Fruit fly (Drosophila melanogaster) whole organism, adult: ENCODE measurements around the gene Octbeta1R.
A peak's percentile ranks its signal among the peaks of the same experiment; 100 is the strongest.

Source experiments
- CG11617 ChIP-seq: fragments of 200-800 bp; sonication (Bioruptor generic); optimal IDR thresholded peaks from 2 replicates; lab custom pipeline; 2017; ENCODE audit warnings: mild to moderate bottlenecking, missing biosample characterization, missing genetic modification reagents, missing genetic modification characterization
- CG12768 ChIP-seq: fragments of 200-800 bp; sonication (Bioruptor generic); optimal IDR thresholded peaks from 2 replicates; lab custom pipeline; 2017; ENCODE audit warnings: missing biosample characterization, missing genetic modification characterization, mild to moderate bottlenecking, moderate library complexity, missing genetic modification reagents
- CG14711 ChIP-seq: fragments of 200-800 bp; sonication (Bioruptor generic); optimal IDR thresholded peaks from 2 replicates; lab custom pipeline; 2018; ENCODE audit warnings: missing biosample characterization, mild to moderate bottlenecking, missing genetic modification characterization, moderate library complexity
- CG1620 ChIP-seq: fragments of 200-800 bp; sonication (Bioruptor generic); optimal IDR thresholded peaks from 2 replicates; lab custom pipeline; 2016; ENCODE audit warnings: missing biosample characterization, missing genetic modification characterization
- CG33017 ChIP-seq: fragments of 200-800 bp; sonication (Bioruptor generic); optimal IDR thresholded peaks from 2 replicates; lab custom pipeline; 2018; ENCODE audit warnings: missing biosample characterization, mild to moderate bottlenecking, missing genetic modification characterization, moderate library complexity
- CG5204 ChIP-seq: fragments of 200-800 bp; sonication (Bioruptor generic); optimal IDR thresholded peaks from 2 replicates; lab custom pipeline; 2016; ENCODE audit warnings: missing biosample characterization, missing genetic modification characterization
- CG7045 ChIP-seq: fragments of 200-800 bp; sonication (Bioruptor generic); optimal IDR thresholded peaks from 2 replicates; lab custom pipeline; 2017; ENCODE audit warnings: missing biosample characterization, mild to moderate bottlenecking, missing genetic modification characterization
- CG7101 ChIP-seq: fragments of 200-800 bp; sonication (Bioruptor generic); optimal IDR thresholded peaks from 2 replicates; lab custom pipeline; 2018; ENCODE audit warnings: missing biosample characterization, mild to moderate bottlenecking, missing genetic modification characterization, moderate library complexity
- Clk ChIP-seq: fragments of 200-800 bp; sonication (Bioruptor generic); optimal IDR thresholded peaks from 2 replicates; lab custom pipeline; 2017; ENCODE audit warnings: missing biosample characterization, missing genetic modification characterization
- Crg-1 ChIP-seq: fragments of 200-800 bp; sonication (Bioruptor generic); optimal IDR thresholded peaks from 2 replicates; lab custom pipeline; 2016; ENCODE audit warnings: missing biosample characterization, missing genetic modification characterization
- Hr96 ChIP-seq: fragments of 200-800 bp; sonication (Bioruptor generic); optimal IDR thresholded peaks from 2 replicates; lab custom pipeline; 2016; ENCODE audit warnings: missing biosample characterization, missing genetic modification characterization
- Mnt ChIP-seq: fragments of 200-800 bp; sonication (Bioruptor generic); optimal IDR thresholded peaks from 2 replicates; lab custom pipeline; 2016; ENCODE audit warnings: missing biosample characterization, mild to moderate bottlenecking, missing genetic modification characterization
- bab1 ChIP-seq: fragments of 200-800 bp; sonication (Bioruptor generic); optimal IDR thresholded peaks from 3 replicates; lab custom pipeline; 2019; ENCODE audit warnings: missing biosample characterization, mild to moderate bottlenecking, missing genetic modification characterization, moderate library complexity
- cic ChIP-seq: fragments of 200-800 bp; sonication (Bioruptor generic); optimal IDR thresholded peaks from 2 replicates; lab custom pipeline; 2017; ENCODE audit warnings: missing biosample characterization, mild to moderate bottlenecking, missing genetic modification characterization, moderate library complexity
- cnc ChIP-seq, 2 experiments: fragments of >200 bp; optimal IDR thresholded peaks; 2 replicates each; lab custom pipeline; 2017
- kay ChIP-seq: fragments of 200-800 bp; sonication (Bioruptor generic); peaks from one replicate; lab custom pipeline; 2016; ENCODE audit warnings: missing biosample characterization, missing genetic modification characterization, borderline replicate concordance
- ovo ChIP-seq: fragments of 200-800 bp; sonication (Bioruptor generic); optimal IDR thresholded peaks from 2 replicates; lab custom pipeline; 2016; ENCODE audit warnings: missing biosample characterization, missing genetic modification characterization
- pad ChIP-seq: fragments of 200-800 bp; sonication (Bioruptor generic); optimal IDR thresholded peaks from 3 replicates; lab custom pipeline; 2017; ENCODE audit warnings: missing biosample characterization, missing genetic modification characterization, mild to moderate bottlenecking, moderate library complexity, missing genetic modification reagents
- tj ChIP-seq: fragments of 200-800 bp; sonication (Bioruptor generic); optimal IDR thresholded peaks from 3 replicates; lab custom pipeline; 2017; ENCODE audit warnings: missing biosample characterization, mild to moderate bottlenecking, missing genetic modification characterization, moderate library complexity
- toe ChIP-seq: fragments of 200-800 bp; sonication (Bioruptor generic); optimal IDR thresholded peaks from 2 replicates; lab custom pipeline; 2016; ENCODE audit warnings: missing biosample characterization, missing genetic modification characterization

Gene Octbeta1R

DNA sequence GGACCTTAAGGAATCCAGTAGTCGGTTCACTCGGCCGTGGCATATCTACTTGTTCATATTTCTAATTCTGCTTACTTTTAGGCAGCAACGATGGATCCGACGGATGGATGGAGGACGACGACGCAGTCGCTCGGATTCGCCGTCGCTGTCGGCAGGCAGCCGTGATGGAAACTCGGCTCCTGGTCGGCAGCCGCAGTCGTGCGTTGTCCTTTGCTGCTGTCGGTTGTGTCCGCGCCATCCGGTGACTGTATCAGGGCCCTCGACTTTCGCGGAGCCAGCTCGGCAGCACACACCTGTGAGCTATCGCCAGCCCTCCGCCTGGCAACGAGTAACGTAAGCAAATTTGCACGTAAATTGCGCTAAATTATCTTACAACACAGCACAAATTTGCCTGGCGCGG, at the start of gene Octbeta1R:
Gene Octbeta1R, plus strand, starts transcription at position 191 of the 400 bp plus-strand sequence.
- TF ChIP-seq ovo (GFP tag; lab: Kevin White, UChicago) = no peak
- TF ChIP-seq cic (GFP tag; lab: Kevin White, UChicago) = no peak
- no peak for TF ChIP-seq Hr96
- no peak for TF ChIP-seq CG11617
- no peak for TF ChIP-seq CG14711 (tag; lab: Kevin White, UChicago)
- no peak for TF ChIP-seq CG12768 (GFP tag; lab: Kevin White, UChicago)
- no peak for TF ChIP-seq Clk (GFP tag; lab: Kevin White, UChicago)
- no peak for TF ChIP-seq CG7045 (GFP tag; lab: Kevin White, UChicago)
- TF ChIP-seq kay (GFP tag; lab: Kevin White, UChicago) = no peak
- no peak for TF ChIP-seq pad
- TF ChIP-seq Crg-1 (GFP tag; lab: Kevin White, UChicago) = no peak
- no peak for TF ChIP-seq CG5204 (GFP tag; lab: Kevin White, UChicago)
- no peak for TF ChIP-seq bab1 (GFP tag; lab: Kevin White, UChicago)
- TF ChIP-seq CG1620 (GFP tag; lab: Kevin White, UChicago) = no peak
- no peak for TF ChIP-seq toe (GFP tag; lab: Kevin White, UChicago)

DNA sequence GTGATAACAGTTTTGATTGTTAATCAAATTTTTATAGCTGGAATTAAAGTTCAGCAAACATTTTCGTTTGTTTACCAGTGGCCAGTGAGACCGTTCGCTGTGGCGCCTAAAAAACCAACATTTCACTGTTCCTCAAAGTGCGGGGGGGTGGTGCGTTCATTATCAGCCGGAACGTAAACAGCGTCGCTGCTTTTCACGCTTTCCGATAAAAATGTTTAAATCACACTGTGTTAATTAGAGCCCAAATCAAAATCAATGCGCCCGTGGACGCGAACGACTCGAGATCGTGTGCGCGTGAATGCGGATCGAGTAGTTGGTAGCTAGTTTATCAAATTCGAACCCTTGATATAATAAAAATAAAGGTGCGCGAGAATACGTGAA, 49.2 kb upstream of the Octbeta1R start, which contains the start of gene CG34376:
Gene CG34376, plus strand, starts transcription at position 226 of the 381 bp plus-strand sequence.
- TF ChIP-seq pad = no peak
- TF ChIP-seq bab1 (GFP tag; lab: Kevin White, UChicago) = peak; percentile 48
- no peak for TF ChIP-seq ovo (GFP tag; lab: Kevin White, UChicago)
- TF ChIP-seq kay (GFP tag; lab: Kevin White, UChicago) = no peak
- peak; percentile 61 for TF ChIP-seq Hr96
- TF ChIP-seq CG14711 (tag; lab: Kevin White, UChicago) = no peak
- TF ChIP-seq CG11617 = peak; percentile 21
- TF ChIP-seq CG7101 = peak; percentile 15
- no peak for TF ChIP-seq CG1620 (GFP tag; lab: Kevin White, UChicago)
- TF ChIP-seq Crg-1 (GFP tag; lab: Kevin White, UChicago) = peak; percentile 27
- no peak for TF ChIP-seq tj
- TF ChIP-seq CG5204 (GFP tag; lab: Kevin White, UChicago) = peak; percentile 8
- TF ChIP-seq cic (GFP tag; lab: Kevin White, UChicago) = peak; percentile 60
- no peak for TF ChIP-seq CG7045 (GFP tag; lab: Kevin White, UChicago)
- TF ChIP-seq Clk (GFP tag; lab: Kevin White, UChicago) = no peak
- TF ChIP-seq CG33017 (tag; lab: Kevin White, UChicago) = no peak
- no peak for TF ChIP-seq toe (GFP tag; lab: Kevin White, UChicago)
- peak; percentile 74 for TF ChIP-seq CG12768 (GFP tag; lab: Kevin White, UChicago)
- no peak for TF ChIP-seq cnc (optimal IDR thresholded peaks at IDR 0.05; lab: Kevin White, UChicago)
- peak; percentile 79 for TF ChIP-seq Mnt

DNA sequence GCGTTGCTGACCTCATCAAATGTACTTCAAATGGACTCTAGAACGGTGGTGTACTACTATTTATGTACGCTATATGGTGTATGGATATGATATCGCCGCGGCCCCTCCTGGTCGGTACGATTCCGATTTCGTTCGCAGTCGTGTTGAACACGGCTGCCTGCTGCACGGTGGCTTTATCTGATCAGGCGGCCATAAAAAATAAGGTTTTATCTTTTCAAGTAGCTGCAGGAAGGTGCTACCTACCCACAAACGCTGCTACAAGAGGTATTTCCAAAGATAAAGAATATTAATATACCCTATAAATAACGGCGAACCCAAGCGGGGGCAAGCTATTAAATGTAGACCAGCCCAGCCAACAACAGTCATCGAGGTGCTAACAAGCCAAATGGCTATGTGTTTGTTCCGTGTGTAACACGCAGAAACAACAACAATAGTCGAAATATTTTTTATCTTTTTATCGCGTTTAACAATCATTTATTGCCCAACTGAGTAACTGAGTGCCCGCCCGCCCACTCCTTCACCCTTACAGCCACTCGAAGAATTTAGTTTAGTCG, 47.1 kb upstream of the Octbeta1R start:
- TF ChIP-seq CG7101 = no peak
- no peak for TF ChIP-seq CG1620 (GFP tag; lab: Kevin White, UChicago)
- no peak for TF ChIP-seq Hr96
- no peak for TF ChIP-seq Clk (GFP tag; lab: Kevin White, UChicago)
- no peak for TF ChIP-seq CG12768 (GFP tag; lab: Kevin White, UChicago)
- TF ChIP-seq toe (GFP tag; lab: Kevin White, UChicago) = no peak
- no peak for TF ChIP-seq cic (GFP tag; lab: Kevin White, UChicago)
- TF ChIP-seq ovo (GFP tag; lab: Kevin White, UChicago) = no peak
- no peak for TF ChIP-seq CG5204 (GFP tag; lab: Kevin White, UChicago)
- TF ChIP-seq cnc (optimal IDR thresholded peaks at IDR 0.05; lab: Kevin White, UChicago) = no peak
- TF ChIP-seq CG11617 = no peak
- TF ChIP-seq tj = no peak
- TF ChIP-seq bab1 (GFP tag; lab: Kevin White, UChicago) = no peak
- no peak for TF ChIP-seq Crg-1 (GFP tag; lab: Kevin White, UChicago)
- no peak for TF ChIP-seq kay (GFP tag; lab: Kevin White, UChicago)
- TF ChIP-seq Mnt = no peak
- no peak for TF ChIP-seq CG7045 (GFP tag; lab: Kevin White, UChicago)
- no peak for TF ChIP-seq pad
- no peak for TF ChIP-seq CG33017 (tag; lab: Kevin White, UChicago)
- TF ChIP-seq CG14711 (tag; lab: Kevin White, UChicago) = no peak

DNA sequence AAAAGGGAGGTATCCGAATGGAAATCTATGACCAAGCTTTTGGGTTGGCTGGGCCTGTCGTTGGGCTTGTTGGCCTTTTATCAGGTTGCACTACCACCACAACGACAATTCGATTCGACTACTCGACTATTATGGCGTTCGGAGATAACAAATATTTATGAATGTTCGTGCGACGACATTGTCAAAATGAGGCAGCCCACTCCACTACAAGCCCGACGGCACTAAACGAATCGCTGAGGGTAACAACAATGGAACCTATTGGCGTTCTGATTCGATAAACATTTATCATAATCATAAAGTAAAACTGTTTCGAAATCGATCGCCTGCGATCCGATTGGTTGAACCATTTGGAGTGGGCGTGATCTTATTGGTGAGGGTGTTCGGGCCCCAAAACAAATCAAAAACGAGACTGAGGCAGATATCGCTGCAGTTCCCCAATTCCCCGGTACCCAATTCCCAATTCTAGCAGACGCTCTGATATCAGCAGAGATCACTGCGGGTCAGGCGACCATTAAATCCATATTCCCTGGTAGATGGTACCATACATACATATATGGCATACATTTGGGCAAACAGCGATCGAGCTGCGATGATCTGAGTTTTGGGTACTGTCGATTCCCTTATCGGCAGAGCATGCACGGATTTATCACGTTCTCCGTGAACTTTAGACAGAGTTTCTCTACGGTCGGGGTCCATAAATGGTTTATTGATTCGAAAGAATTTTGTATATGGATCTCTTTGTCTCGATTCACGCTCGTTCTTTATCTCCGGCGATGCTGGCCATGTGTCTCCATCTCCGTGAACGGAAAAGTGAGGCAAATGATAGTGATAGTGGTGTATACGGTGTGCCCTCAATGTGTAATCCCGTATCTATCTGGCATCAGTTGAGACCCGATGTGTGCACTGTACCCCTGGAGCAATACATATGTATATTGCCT, 42.3 kb upstream of the Octbeta1R start:
- TF ChIP-seq cic (GFP tag; lab: Kevin White, UChicago) (peak; percentile 1), cnc (optimal IDR thresholded peaks at IDR 0.05; lab: Kevin White, UChicago) (no peak), toe (GFP tag; lab: Kevin White, UChicago) (no peak), CG33017 (tag; lab: Kevin White, UChicago) (no peak), kay (GFP tag; lab: Kevin White, UChicago) (peak; percentile 48), CG7045 (GFP tag; lab: Kevin White, UChicago) (no peak)

DNA sequence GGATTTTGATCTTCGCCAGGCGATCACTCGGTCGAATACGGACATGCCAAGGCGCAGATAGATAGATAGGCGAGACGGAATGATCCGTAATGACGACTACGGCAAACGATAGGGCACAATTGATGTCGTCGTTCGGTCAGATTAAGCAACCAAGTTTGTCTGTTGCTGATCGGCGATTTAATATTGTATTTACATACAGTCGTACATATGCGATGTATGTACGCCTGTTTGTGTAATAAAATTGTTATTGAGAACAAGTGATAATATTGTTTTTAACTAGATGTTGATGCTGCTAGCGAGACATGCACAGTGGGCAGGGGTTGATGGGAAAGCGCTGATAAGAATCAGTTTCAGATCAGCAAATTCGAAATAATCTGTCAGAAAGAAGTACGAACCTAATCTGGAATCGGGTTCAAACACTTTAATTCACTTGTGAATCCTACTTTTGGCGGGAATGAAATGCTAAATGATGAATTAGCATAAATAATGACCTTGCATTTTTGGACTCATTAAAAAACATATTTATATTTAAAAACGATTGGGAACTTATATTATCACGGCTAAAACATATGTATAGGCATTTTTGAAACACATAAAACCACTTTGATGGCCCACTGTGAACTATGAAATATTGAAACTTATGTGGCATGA, 41.6 kb upstream of the Octbeta1R start:
- TF ChIP-seq CG5204 (GFP tag; lab: Kevin White, UChicago) (no peak), CG7045 (GFP tag; lab: Kevin White, UChicago) (peak; percentile 34), cnc (optimal IDR thresholded peaks at IDR 0.05; lab: Kevin White, UChicago) (peak in 1 of 2 experiments; percentile 25), tj (peak; percentile 13), toe (GFP tag; lab: Kevin White, UChicago) (peak; percentile 4)
